Fruit fly (Drosophila melanogaster): ENCODE measurements around the gene Gyc32E.

Gene Gyc32E

DNA sequence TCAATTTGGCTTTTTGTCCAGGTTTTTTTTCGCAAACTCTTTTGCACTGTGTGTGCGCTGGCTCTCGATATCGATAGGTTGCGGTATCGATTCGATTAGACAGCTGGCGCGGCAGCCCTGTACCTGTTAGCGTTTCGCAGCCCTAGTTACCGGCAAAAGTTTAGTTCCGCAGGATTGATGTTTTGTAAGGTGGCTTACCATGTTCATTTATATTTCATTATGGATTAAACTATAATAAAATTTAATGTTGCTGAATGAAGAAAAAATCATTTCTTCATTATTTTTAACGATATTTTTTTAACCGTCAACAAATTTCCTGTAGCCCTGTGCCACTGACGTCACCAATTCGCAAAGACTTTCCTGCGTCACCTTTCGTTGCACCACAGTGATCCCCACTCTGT lies 42.3 kb downstream of the Gyc32E start, which contains the start of gene Reps (continued):
- TF ChIP-seq pros (GFP tag; optimal IDR thresholded peaks at IDR 0.05) (peak; percentile 69), CG18262 (tag; optimal IDR thresholded peaks at IDR 0.05) (peak; percentile 98), Mes4 (GFP tag; optimal IDR thresholded peaks at IDR 0.05) (peak; percentile 95), z (GFP tag; IDR thresholded peaks at IDR 0.05) (peak; percentile 83), CG10979 (tag; optimal IDR thresholded peaks at IDR 0.05) (peak; percentile 99), CG3281 (GFP tag; optimal IDR thresholded peaks at IDR 0.05) (peak; percentile 99), MESR4 (GFP tag; optimal IDR thresholded peaks at IDR 0.05) (peak; percentile 68), ewg (GFP tag; optimal IDR thresholded peaks at IDR 0.05) (peak; percentile 97), lmd (GFP tag; IDR thresholded peaks at IDR 0.05) (peak; percentile 99), CG2120 (GFP tag; optimal IDR thresholded peaks at IDR 0.05) (peak; percentile 99), hkb (optimal IDR thresholded peaks at IDR 0.05) (peak; percentile 91), hkb (GFP tag; IDR thresholded peaks at IDR 0.05) (peak; percentile 99), br (optimal IDR thresholded peaks at IDR 0.05) (no peak), CG43689 (GFP tag; IDR thresholded peaks at IDR 0.05) (peak; percentile 97), zf30C (GFP tag; optimal IDR thresholded peaks at IDR 0.05) (no peak), Jarid2 (GFP tag; optimal IDR thresholded peaks at IDR 0.05) (peak; percentile 90), Chrac-16 (GFP tag; optimal IDR thresholded peaks at IDR 0.05) (peak; percentile 99), Gsc (GFP tag; IDR thresholded peaks at IDR 0.05) (peak; percentile 98), trem (tag; optimal IDR thresholded peaks at IDR 0.05) (peak; percentile 97), dm (GFP tag; optimal IDR thresholded peaks at IDR 0.05) (peak; percentile 95), CG6854 (GFP tag; optimal IDR thresholded peaks at IDR 0.05) (peak; percentile 97), rib (GFP tag; IDR thresholded peaks at IDR 0.05) (peak; percentile 97), Rfx (GFP tag; IDR thresholded peaks at IDR 0.05) (peak; percentile 99), CG6765 (GFP tag; optimal IDR thresholded peaks at IDR 0.05) (peak; percentile 96), Fer1 (GFP tag; optimal IDR thresholded peaks at IDR 0.05) (peak; percentile 98), CG31388 (GFP tag; optimal IDR thresholded peaks at IDR 0.05) (peak; percentile 97), unc-4 (GFP tag; IDR thresholded peaks at IDR 0.05; ENCODE audit: partially characterized antibody) (peak; percentile 69), Mrtf (GFP tag; IDR thresholded peaks at IDR 0.05) (peak; percentile 99), pnt (GFP tag; optimal IDR thresholded peaks at IDR 0.05) (peak; percentile 98), Ets97D (GFP tag; optimal IDR thresholded peaks at IDR 0.05) (peak; percentile 95), CG10274 (GFP tag; optimal IDR thresholded peaks at IDR 0.05) (peak; percentile 92), chn (GFP tag; optimal IDR thresholded peaks at IDR 0.05) (peak; percentile 99), CG42726 (GFP tag; IDR thresholded peaks at IDR 0.05; ENCODE audit: partially characterized antibody) (peak; percentile 69; the same call in 1 of the 2 replicates), CG10147 (GFP tag; optimal IDR thresholded peaks at IDR 0.05) (peak; percentile 98), Asciz (GFP tag; optimal IDR thresholded peaks at IDR 0.05) (peak; percentile 97), E2f2 (GFP tag; IDR thresholded peaks at IDR 0.05) (peak; percentile 90), mld (GFP tag; IDR thresholded peaks at IDR 0.05; ENCODE audit: partially characterized antibody) (peak; percentile 64; the same call in 1 of the 3 replicates), Hey (tag; optimal IDR thresholded peaks at IDR 0.05) (peak; percentile 86), bcd (GFP tag; optimal IDR thresholded peaks at IDR 0.05) (peak; percentile 99), CG15269 (tag; optimal IDR thresholded peaks at IDR 0.05) (peak; percentile 98), CG13894 (tag; optimal IDR thresholded peaks at IDR 0.05) (peak; percentile 97), CG17829 (tag; optimal IDR thresholded peaks at IDR 0.05) (peak; percentile 99), twi (tag; optimal IDR thresholded peaks at IDR 0.05) (peak; percentile 97), gcm2 (GFP tag; optimal IDR thresholded peaks at IDR 0.05) (peak; percentile 95), CG6654 (GFP tag; optimal IDR thresholded peaks at IDR 0.05) (peak; percentile 93), bigmax (GFP tag; optimal IDR thresholded peaks at IDR 0.05) (peak; percentile 62), ranshi (GFP tag; IDR thresholded peaks at IDR 0.05) (peak; percentile 99), CG1792 (GFP tag; optimal IDR thresholded peaks at IDR 0.05) (peak; percentile 95), GATAe (GFP tag; conservative IDR thresholded peaks at IDR 0.05) (peak; percentile 98), CG10654 (GFP tag; optimal IDR thresholded peaks at IDR 0.05) (peak; percentile 99), CG34422 (GFP tag; IDR thresholded peaks at IDR 0.05) (peak; percentile 100)

Measured in whole organism, embryonic.